Worm (Caenorhabditis elegans) whole organism, L4 larva: Measurements from ENCODE around the gene blos-1.
"Not testable (repeated sequence)": the region's sequence is repeated elsewhere in the genome, so short reads cannot be mapped to it uniquely, and the experiment has no call there.

Experiments used
- D1046.2 ChIP-seq: fragments of 200-800 bp; sonication (Bioruptor generic); IDR thresholded peaks from 2 replicates; pipeline ENCODE4 v1.3.6; 2022; ENCODE audit warnings: missing genetic modification characterization, missing compliant biosample characterization
- F26F4.8 ChIP-seq: fragments of 200-800 bp; sonication (Bioruptor generic); conservative IDR thresholded peaks from 2 replicates; pipeline ENCODE4 v1.3.6; 2022; ENCODE audit warnings: missing genetic modification characterization, missing compliant biosample characterization
- F37D6.2 ChIP-seq: sonication (generic microtip); optimal IDR thresholded peaks from 2 replicates; lab custom pipeline; 2016; ENCODE audit warnings: mild to moderate bottlenecking, missing genetic modification characterization, missing compliant biosample characterization
- F49E8.2 ChIP-seq: sonication (generic microtip); optimal IDR thresholded peaks from 2 replicates; lab custom pipeline; 2016; ENCODE audit warnings: missing compliant biosample characterization, mild to moderate bottlenecking, missing genetic modification characterization, borderline replicate concordance
- R02D3.7 ChIP-seq: fragments of 150-350 bp; sonication (generic microtip); optimal IDR thresholded peaks from 3 replicates; lab custom pipeline; 2014; ENCODE audit warnings: missing biosample characterization, missing genetic modification characterization
- Y105C5A.15 ChIP-seq: fragments of 200-800 bp; sonication (Bioruptor generic); IDR thresholded peaks from 2 replicates; pipeline ENCODE4 v1.3.6; 2022; ENCODE audit warnings: missing genetic modification characterization, missing compliant biosample characterization
- Y75B8A.6 ChIP-seq: fragments of 200-800 bp; sonication (Bioruptor generic); IDR thresholded peaks from 2 replicates; pipeline ENCODE4 v1.3.6; 2022; ENCODE audit warnings: missing genetic modification reagents, missing genetic modification characterization, missing compliant biosample characterization
- ZK337.2 ChIP-seq: fragments of 200-800 bp; sonication (Bioruptor generic); IDR thresholded peaks from 2 replicates; pipeline ENCODE4 v1.3.6; 2022; ENCODE audit warnings: missing genetic modification reagents, missing genetic modification characterization, missing compliant biosample characterization
- ama-1 ChIP-seq: fragments of 150-350 bp; optimal IDR thresholded peaks from 2 replicates; lab custom pipeline; 2014; ENCODE audit warnings: inconsistent platforms, mixed read lengths
- ceh-20 ChIP-seq: fragments of 200-800 bp; sonication (Bioruptor generic); IDR thresholded peaks from 2 replicates; pipeline ENCODE4 v1.3.6; 2022; ENCODE audit warnings: missing genetic modification reagents, missing genetic modification characterization, missing compliant biosample characterization
- ceh-44 ChIP-seq: fragments of 200-800 bp; sonication (Bioruptor generic); IDR thresholded peaks from 2 replicates; pipeline ENCODE4 v1.3.6; 2022; ENCODE audit warnings: missing genetic modification reagents, missing genetic modification characterization, missing compliant biosample characterization
- ceh-82 ChIP-seq: sonication (generic microtip); optimal IDR thresholded peaks from 2 replicates; lab custom pipeline; 2017; ENCODE audit warnings: missing biosample characterization, missing genetic modification characterization
- cey-2 ChIP-seq: sonication (generic microtip); optimal IDR thresholded peaks from 3 replicates; lab custom pipeline; 2017; ENCODE audit warnings: missing genetic modification characterization, mild to moderate bottlenecking, missing compliant biosample characterization, antibody characterized with exemption, borderline replicate concordance; ENCODE audit not compliant: insufficient read depth
- daf-12 ChIP-seq: fragments of 150-350 bp; optimal IDR thresholded peaks from 2 replicates; lab custom pipeline; 2014; ENCODE audit warnings: missing biosample characterization, missing genetic modification reagents, missing genetic modification characterization
- daf-16 ChIP-seq, 3 experiments: sonication (generic microtip); optimal IDR thresholded peaks; 2 replicates each; lab custom pipeline; 2016 to 2017; ENCODE audit warnings: missing genetic modification characterization in 3 of 3, missing genetic modification reagents in 3 of 3, mild to moderate bottlenecking in 2 of 3, missing compliant biosample characterization in 2 of 3, missing biosample characterization in 1 of 3, moderate library complexity in 1 of 3
- dmd-9 ChIP-seq: fragments of 200-800 bp; sonication (Bioruptor generic); IDR thresholded peaks from 2 replicates; pipeline ENCODE4 v1.3.6; 2022; ENCODE audit warnings: missing genetic modification reagents, missing genetic modification characterization, missing compliant biosample characterization
- dpl-1 ChIP-seq: fragments of 150-350 bp; optimal IDR thresholded peaks from 2 replicates; lab custom pipeline; 2014; ENCODE audit warnings: missing biosample characterization, missing genetic modification reagents, missing genetic modification characterization
- egl-27 ChIP-seq: sonication (generic microtip); optimal IDR thresholded peaks from 3 replicates; lab custom pipeline; 2017; ENCODE audit warnings: missing biosample characterization, missing genetic modification reagents, missing genetic modification characterization
- fkh-10 ChIP-seq: fragments of 150-350 bp; optimal IDR thresholded peaks from 2 replicates; lab custom pipeline; 2014; ENCODE audit warnings: missing biosample characterization, missing genetic modification reagents, missing genetic modification characterization
- hif-1 ChIP-seq, 2 experiments: sonication (generic microtip); optimal IDR thresholded peaks; 2 replicates each; lab custom pipeline; 2016 to 2017; ENCODE audit warnings: missing compliant biosample characterization in 2 of 2, missing genetic modification characterization in 2 of 2, missing genetic modification reagents in 2 of 2, missing genotype in 2 of 2, mild to moderate bottlenecking in 1 of 2
- hlh-30 ChIP-seq: sonication (generic microtip); optimal IDR thresholded peaks from 2 replicates; lab custom pipeline; 2017; ENCODE audit warnings: antibody characterized with exemption, mild to moderate bottlenecking, missing genetic modification characterization, missing compliant biosample characterization; ENCODE audit not compliant: insufficient read depth
- lim-7 ChIP-seq: fragments of 200-800 bp; sonication (Bioruptor generic); IDR thresholded peaks from 2 replicates; pipeline ENCODE4 v1.3.6; 2022; ENCODE audit warnings: missing genetic modification characterization, missing compliant biosample characterization
- lin-13 ChIP-seq: fragments of 150-350 bp; optimal IDR thresholded peaks from 2 replicates; lab custom pipeline; 2014; ENCODE audit warnings: missing biosample characterization, missing genetic modification reagents, missing genetic modification characterization
- lin-15B ChIP-seq: fragments of 150-350 bp; sonication (generic microtip); optimal IDR thresholded peaks from 3 replicates; lab custom pipeline; 2014; ENCODE audit warnings: missing biosample characterization, missing genetic modification characterization
- lsy-2 ChIP-seq, 2 experiments: fragments of 150-350 bp in 1 of 2; sonication (generic microtip) in 1 of 2; optimal IDR thresholded peaks; 2 replicates each; lab custom pipeline; 2014 to 2017; ENCODE audit warnings: missing biosample characterization in 2 of 2, missing genetic modification characterization in 2 of 2
- mdt-29 ChIP-seq: fragments of 200-800 bp; sonication (Bioruptor generic); IDR thresholded peaks from 2 replicates; pipeline ENCODE4 v1.3.6; 2022; ENCODE audit warnings: missing genetic modification reagents, missing genetic modification characterization, missing compliant biosample characterization
- mep-1 ChIP-seq: fragments of 150-350 bp; sonication (generic microtip); optimal IDR thresholded peaks from 3 replicates; lab custom pipeline; 2014; ENCODE audit warnings: missing biosample characterization, missing genetic modification characterization
- mxl-2 ChIP-seq: fragments of 200-800 bp; sonication (Bioruptor generic); conservative IDR thresholded peaks from 2 replicates; pipeline ENCODE4 v1.3.6; 2022; ENCODE audit warnings: missing genetic modification reagents, missing genetic modification characterization, missing compliant biosample characterization
- nhr-42 ChIP-seq: fragments of 200-800 bp; sonication (Bioruptor generic); IDR thresholded peaks from 2 replicates; pipeline ENCODE4 v1.3.6; 2022; ENCODE audit warnings: missing genetic modification characterization, missing compliant biosample characterization
- nhr-6 ChIP-seq: fragments of 150-350 bp; optimal IDR thresholded peaks from 2 replicates; lab custom pipeline; 2014; ENCODE audit warnings: missing biosample characterization, missing genetic modification characterization
- pqm-1 ChIP-seq: sonication (generic microtip); optimal IDR thresholded peaks from 2 replicates; lab custom pipeline; 2017; ENCODE audit warnings: missing biosample characterization, missing genetic modification characterization
- rbr-2 ChIP-seq: sonication (generic microtip); optimal IDR thresholded peaks from 2 replicates; lab custom pipeline; 2016; ENCODE audit warnings: missing genotype, missing genetic modification characterization, missing compliant biosample characterization
- snpc-1.2 ChIP-seq: fragments of 200-800 bp; sonication (Bioruptor generic); IDR thresholded peaks from 2 replicates; pipeline ENCODE4 v1.3.6; 2022; ENCODE audit warnings: missing genetic modification reagents, missing genetic modification characterization, missing compliant biosample characterization
- spr-1 ChIP-seq: sonication (generic microtip); optimal IDR thresholded peaks from 2 replicates; lab custom pipeline; 2016; ENCODE audit warnings: mild to moderate bottlenecking, missing genetic modification characterization, missing compliant biosample characterization
- spr-3 ChIP-seq: fragments of 200-800 bp; sonication (Bioruptor generic); optimal IDR thresholded peaks from 2 replicates; lab custom pipeline; 2018; ENCODE audit warnings: mild to moderate bottlenecking, missing genetic modification characterization, missing compliant biosample characterization
- tra-1 ChIP-seq: fragments of 200-800 bp; sonication (Bioruptor generic); IDR thresholded peaks from 2 replicates; pipeline ENCODE4 v1.3.6; 2022; ENCODE audit warnings: missing genetic modification reagents, missing genetic modification characterization, missing compliant biosample characterization
- unc-130 ChIP-seq: sonication (generic microtip); optimal IDR thresholded peaks from 2 replicates; lab custom pipeline; 2016; ENCODE audit warnings: missing genetic modification reagents, missing genetic modification characterization, missing compliant biosample characterization
- unc-62 ChIP-seq, 3 experiments: fragments of 150-350 bp in 1 of 3; sonication (generic microtip); optimal IDR thresholded peaks in 2 of 3; peaks in 1 of 3; 1 replicate in 1 of 3; 2 replicates in 2 of 3; lab custom pipeline; 2014 to 2017; ENCODE audit warnings: missing biosample characterization in 3 of 3, missing genetic modification characterization in 3 of 3, missing genetic modification reagents in 3 of 3, missing genotype in 1 of 3
- vab-7 ChIP-seq: fragments of 200-800 bp; sonication (Bioruptor generic); IDR thresholded peaks from 2 replicates; pipeline ENCODE4 v1.3.6; 2022; ENCODE audit warnings: missing genetic modification reagents, missing genetic modification characterization, missing compliant biosample characterization
- zag-1 ChIP-seq: fragments of 150-350 bp; optimal IDR thresholded peaks from 2 replicates; lab custom pipeline; 2014; ENCODE audit warnings: missing biosample characterization, missing genetic modification characterization
- zfp-2 ChIP-seq: sonication (generic microtip); optimal IDR thresholded peaks from 2 replicates; lab custom pipeline; 2016; ENCODE audit warnings: mild to moderate bottlenecking, missing genetic modification characterization, missing compliant biosample characterization
- zip-2 ChIP-seq: fragments of 150-350 bp; optimal IDR thresholded peaks from 2 replicates; lab custom pipeline; 2014; ENCODE audit warnings: missing biosample characterization, missing genetic modification characterization
- ztf-7 ChIP-seq: fragments of 150-350 bp; optimal IDR thresholded peaks from 2 replicates; lab custom pipeline; 2014; ENCODE audit warnings: missing biosample characterization, missing genetic modification characterization

Gene blos-1

DNA sequence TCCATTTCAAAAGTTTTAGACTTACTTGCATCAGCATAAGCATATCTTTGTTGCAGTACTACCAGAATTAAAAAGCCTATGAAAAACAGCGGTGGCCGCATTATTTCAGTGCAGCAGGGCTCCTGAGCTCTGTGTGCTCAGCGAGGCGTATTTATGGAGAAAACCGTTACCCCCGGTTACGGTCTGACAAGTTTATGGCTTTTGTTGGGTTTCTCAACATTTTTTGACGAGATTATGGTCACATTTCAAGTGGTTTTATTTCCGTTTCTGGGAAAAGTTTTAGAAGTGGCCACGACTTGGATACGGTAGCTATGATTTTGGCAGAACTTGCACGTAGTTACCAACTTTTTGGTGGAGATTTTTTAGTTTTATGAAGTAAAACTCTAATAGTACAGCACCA is 22.2 kb upstream of the blos-1 start, which contains the start of gene paml-1:
paml-1 (minus strand) TSS at position 101 of the 400 bp plus-strand sequence.
- TF ChIP-seq ceh-82 (tag; lab: Kevin White, UChicago): no peak
- TF ChIP-seq cey-2 (tag; lab: Kevin White, UChicago): no peak
- no peak for TF ChIP-seq dmd-9 (GFP tag; lab: Robert Waterston, UW)
- TF ChIP-seq F37D6.2 (tag; lab: Kevin White, UChicago): no peak
- TF ChIP-seq mep-1 (tag; lab: Kevin White, UChicago): no peak
- TF ChIP-seq R02D3.7 (tag; lab: Kevin White, UChicago): no peak
- TF ChIP-seq spr-1: no peak
- TF ChIP-seq ZK337.2 (GFP tag; lab: Robert Waterston, UW): no peak
- TF ChIP-seq zip-2 (tag; lab: Kevin White, UChicago): no peak
- no peak for TF ChIP-seq zfp-2 (tag; lab: Kevin White, UChicago)
- no peak for TF ChIP-seq spr-3 (GFP tag; lab: Kevin White, UChicago)
- no peak for TF ChIP-seq hlh-30 (tag; lab: Kevin White, UChicago)
- no peak for TF ChIP-seq daf-12 (tag; lab: Kevin White, UChicago)
- TF ChIP-seq mdt-29 (GFP tag; lab: Robert Waterston, UW): no peak
- no peak for TF ChIP-seq D1046.2 (GFP tag; lab: Robert Waterston, UW)
- no peak for TF ChIP-seq vab-7 (GFP tag; lab: Robert Waterston, UW)
- no peak for TF ChIP-seq F49E8.2 (tag; lab: Kevin White, UChicago)
- TF ChIP-seq Y105C5A.15 (GFP tag; lab: Robert Waterston, UW): no peak
- TF ChIP-seq nhr-42 (GFP tag; lab: Robert Waterston, UW): no peak
- TF ChIP-seq snpc-1.2 (GFP tag; lab: Robert Waterston, UW): no peak

DNA sequence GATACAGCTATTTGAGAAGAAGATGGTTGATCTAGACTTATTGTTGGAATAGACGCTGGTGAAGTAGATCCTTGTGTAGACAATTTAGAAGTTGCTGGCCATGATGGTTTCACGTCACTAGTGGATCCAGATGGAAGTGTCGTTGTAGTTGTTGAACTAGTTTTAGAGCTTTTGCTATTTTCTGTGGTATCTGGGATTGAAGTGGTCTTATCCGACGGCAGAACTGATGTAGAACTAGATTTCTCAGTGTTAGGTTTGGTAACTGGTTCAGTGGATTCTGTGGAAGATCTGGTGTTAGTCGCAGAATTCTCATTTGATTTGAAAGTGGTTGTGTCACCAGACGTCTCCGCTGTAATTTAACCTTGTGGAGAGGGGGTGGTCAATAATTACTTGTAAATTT is 19.9 kb upstream of the blos-1 start:
- no peak for TF ChIP-seq F26F4.8
- no peak for TF ChIP-seq ztf-7 (tag; lab: Kevin White, UChicago)
- TF ChIP-seq lim-7 (GFP tag; lab: Robert Waterston, UW): no peak
- TF ChIP-seq ceh-44 (GFP tag; lab: Robert Waterston, UW): no peak
- peak in 1 of 2 experiments; percentile 94 for TF ChIP-seq unc-62 (GFP tag; optimal IDR thresholded peaks at IDR 0.05 in 1 of 2; lab: Kevin White, UChicago)
- TF ChIP-seq unc-62 (tag; optimal IDR thresholded peaks at IDR 0.05; lab: Kevin White, UChicago): no peak
- no peak for TF ChIP-seq tra-1 (GFP tag; lab: Robert Waterston, UW)
- TF ChIP-seq Y75B8A.6 (GFP tag; lab: Robert Waterston, UW): no peak
- TF ChIP-seq ceh-82 (tag; lab: Kevin White, UChicago): no peak
- no peak for TF ChIP-seq lin-15B (tag; lab: Kevin White, UChicago)

DNA sequence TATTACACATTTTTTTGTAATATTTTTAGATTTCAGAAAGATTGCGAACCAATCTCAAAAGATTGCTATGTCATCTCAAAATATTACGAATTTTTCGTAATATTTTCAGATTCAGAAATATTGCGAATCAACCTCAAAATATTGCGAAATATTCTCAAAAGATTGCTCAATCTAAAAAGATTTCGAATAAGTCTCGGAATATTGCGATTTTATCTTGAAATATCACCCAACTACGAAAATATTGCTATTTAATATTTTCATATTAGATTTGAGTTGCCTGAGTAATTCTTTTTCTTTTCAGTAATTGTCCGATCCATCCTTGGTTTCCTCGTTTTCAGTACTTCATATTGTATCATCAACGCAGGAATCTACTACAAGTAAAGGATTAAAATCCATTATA is 10.1 kb upstream of the blos-1 start, which contains the start of gene Y70G10A.4:
Y70G10A.4 (plus strand) TSS at position 301 of the 400 bp plus-strand sequence.
- not testable (repeated sequence) for TF ChIP-seq mxl-2 (GFP tag; lab: Robert Waterston, UW); mep-1 (tag; lab: Kevin White, UChicago); hif-1 (tag; optimal IDR thresholded peaks at IDR 0.05; lab: Kevin White, UChicago)

DNA sequence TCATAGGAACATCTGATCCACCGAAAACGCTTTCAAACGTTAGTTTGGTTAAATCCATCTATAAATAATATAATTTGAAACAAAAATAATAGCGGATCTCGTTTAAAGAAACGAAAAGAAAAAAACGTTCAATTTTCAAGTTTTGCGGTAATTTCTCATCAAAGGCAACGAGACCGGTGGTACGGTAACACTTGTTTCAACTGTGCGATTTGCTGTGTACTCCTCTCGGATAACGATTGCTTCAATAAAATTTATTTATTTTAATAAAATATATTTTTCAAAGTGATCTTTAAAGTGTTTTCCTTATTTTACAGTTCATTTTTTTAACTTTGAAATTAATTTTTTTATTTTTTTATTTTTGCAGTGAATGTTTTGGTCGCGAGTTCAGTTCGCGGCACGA is 6.8 kb upstream of the blos-1 start, which contains the start of the genes rde-4 and cox-14:
rde-4 (minus strand) TSS at position 60 of the 400 bp plus-strand sequence.
cox-14 (plus strand) TSS at position 356 of the 400 bp plus-strand sequence.
- TF ChIP-seq mep-1 (tag; lab: Kevin White, UChicago): peak; percentile 89
- no peak for TF ChIP-seq zag-1 (tag; lab: Kevin White, UChicago)
- TF ChIP-seq pqm-1 (tag; lab: Kevin White, UChicago): no peak
- TF ChIP-seq spr-3 (GFP tag; lab: Kevin White, UChicago): no peak
- no peak for TF ChIP-seq daf-16 (GFP tag; optimal IDR thresholded peaks at IDR 0.05; lab: Kevin White, UChicago)
- peak; percentile 78 for TF ChIP-seq daf-16 (tag; optimal IDR thresholded peaks at IDR 0.05; lab: Kevin White, UChicago)
- TF ChIP-seq hlh-30 (tag; lab: Kevin White, UChicago): peak; percentile 88
- TF ChIP-seq lin-13: peak; percentile 68
- peak; percentile 96 to 100 for TF ChIP-seq lsy-2 (tag; optimal IDR thresholded peaks at IDR 0.05; lab: Kevin White, UChicago)
- peak; percentile 23 for TF ChIP-seq fkh-10 (GFP tag; lab: Kevin White, UChicago)
- peak; percentile 84 for TF ChIP-seq nhr-6 (tag; lab: Kevin White, UChicago)
- TF ChIP-seq D1046.2 (GFP tag; lab: Robert Waterston, UW): no peak
- peak; percentile 9 for TF ChIP-seq egl-27 (tag; lab: Kevin White, UChicago)
- TF ChIP-seq rbr-2 (tag; lab: Kevin White, UChicago): peak; percentile 73
- peak; percentile 56 for TF ChIP-seq unc-130
- TF ChIP-seq F37D6.2 (tag; lab: Kevin White, UChicago): peak; percentile 30
- TF ChIP-seq ama-1 (lab: Kevin White, UChicago): peak; percentile 18
- no peak for TF ChIP-seq ceh-20
- peak; percentile 73 for TF ChIP-seq ztf-7 (tag; lab: Kevin White, UChicago)
- no peak for TF ChIP-seq tra-1 (GFP tag; lab: Robert Waterston, UW)
- peak; percentile 93 for TF ChIP-seq dpl-1 (GFP tag; lab: Kevin White, UChicago)
